Worm (Caenorhabditis elegans): ENCODE data around the gene Y54E2A.9.

The Y54E2A.9 gene

ce11 chrII:14811472-14811871 lies 25.7 kb upstream of the Y54E2A.9 start:
- peak; percentile 53 for TF ChIP-seq blmp-1 (tag; optimal IDR thresholded peaks at IDR 0.05; ENCODE audit: insufficient read depth)
- peak; percentile 19 for TF ChIP-seq crh-2 (tag; optimal IDR thresholded peaks at IDR 0.05)
- no peak for TF ChIP-seq ceh-82 (tag; optimal IDR thresholded peaks at IDR 0.05)
- TF ChIP-seq sma-9 (GFP tag; optimal IDR thresholded peaks at IDR 0.05) = peak; percentile 69
- TF ChIP-seq sma-9 (tag; optimal IDR thresholded peaks at IDR 0.05) = no peak
- no peak for TF ChIP-seq R02D3.7 (tag; optimal IDR thresholded peaks at IDR 0.05)
- no peak for TF ChIP-seq peb-1 (tag; optimal IDR thresholded peaks at IDR 0.05)
- no peak for TF ChIP-seq Y55F3AM.14 (GFP tag; optimal IDR thresholded peaks at IDR 0.05)
- no peak for TF ChIP-seq elt-3 (tag; optimal IDR thresholded peaks at IDR 0.05)
- TF ChIP-seq F13H6.1 (tag; optimal IDR thresholded peaks at IDR 0.05) = peak; percentile 63
- peak; percentile 78 for TF ChIP-seq fos-1 (tag; optimal IDR thresholded peaks at IDR 0.05)
- no peak for TF ChIP-seq ama-1 (optimal IDR thresholded peaks at IDR 0.05)
- TF ChIP-seq snpc-4 (tag; optimal IDR thresholded peaks at IDR 0.05) = peak; percentile 43

DNA sequence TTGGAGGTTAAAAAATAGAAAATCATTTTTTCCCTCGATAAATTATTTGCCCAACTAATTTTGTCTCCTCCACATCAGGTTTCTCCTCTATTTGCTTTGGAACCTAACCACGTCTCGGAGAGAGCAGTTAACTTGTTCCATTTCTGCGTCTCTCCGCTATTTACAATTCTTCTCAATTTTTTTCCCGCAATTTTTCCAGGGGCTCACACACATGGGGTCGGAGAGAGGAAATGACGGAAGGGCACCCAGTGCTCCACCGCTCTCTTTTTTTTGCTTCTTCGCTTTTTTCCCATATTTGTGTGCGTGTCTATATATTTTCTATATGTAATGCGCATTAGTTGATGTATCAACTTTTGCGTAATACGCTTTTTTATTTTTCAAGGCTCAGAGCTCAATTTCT lies 24.8 kb upstream of the Y54E2A.9 start:
- TF ChIP-seq ZK546.5 (tag; optimal IDR thresholded peaks at IDR 0.05) (no peak), sma-9 (GFP tag; optimal IDR thresholded peaks at IDR 0.05) (peak; percentile 5), sma-9 (tag; optimal IDR thresholded peaks at IDR 0.05) (no peak), F13H6.1 (tag; optimal IDR thresholded peaks at IDR 0.05) (peak; percentile 44), dmd-4 (tag; optimal IDR thresholded peaks at IDR 0.05) (no peak), snpc-4 (tag; optimal IDR thresholded peaks at IDR 0.05) (peak; percentile 66), lin-13 (GFP tag; optimal IDR thresholded peaks at IDR 0.05) (peak; percentile 11), C34F6.9 (tag; optimal IDR thresholded peaks at IDR 0.05) (peak; percentile 51), nhr-129 (tag; optimal IDR thresholded peaks at IDR 0.05) (peak; percentile 30), ceh-16 (tag; optimal IDR thresholded peaks at IDR 0.05) (no peak), fos-1 (tag; optimal IDR thresholded peaks at IDR 0.05) (no peak), unc-55 (GFP tag; optimal IDR thresholded peaks at IDR 0.05) (peak; percentile 15), R02D3.7 (tag; optimal IDR thresholded peaks at IDR 0.05) (no peak), lsy-2 (tag; optimal IDR thresholded peaks at IDR 0.05) (peak in 1 of 2 experiments; percentile 24)

ce11 chrII:14808686-14809085 lies 22.9 kb upstream of the Y54E2A.9 start, which contains the start of gene W01D2.6:
TSS of gene W01D2.6 (plus strand) at chrII:14808986.
- no peak for TF ChIP-seq nhr-23 (tag; optimal IDR thresholded peaks at IDR 0.05)
- no peak for TF ChIP-seq skn-1 (tag; optimal IDR thresholded peaks at IDR 0.05)
- TF ChIP-seq sma-3 (GFP tag; optimal IDR thresholded peaks at IDR 0.05) = no peak
- no peak for TF ChIP-seq egl-27 (tag; optimal IDR thresholded peaks at IDR 0.05)
- TF ChIP-seq lin-11 (tag; optimal IDR thresholded peaks at IDR 0.05) = no peak
- TF ChIP-seq ceh-82 (tag; optimal IDR thresholded peaks at IDR 0.05) = no peak
- no peak for TF ChIP-seq fos-1 (tag; optimal IDR thresholded peaks at IDR 0.05)
- no peak for TF ChIP-seq unc-39 (tag; optimal IDR thresholded peaks at IDR 0.05)
- TF ChIP-seq aly-2 (tag; optimal IDR thresholded peaks at IDR 0.05) = no peak
- no peak for TF ChIP-seq zag-1 (tag; optimal IDR thresholded peaks at IDR 0.05)
- TF ChIP-seq nhr-11 (tag; optimal IDR thresholded peaks at IDR 0.05) = no peak
- no peak for TF ChIP-seq blmp-1 (tag; optimal IDR thresholded peaks at IDR 0.05; ENCODE audit: insufficient read depth)
- TF ChIP-seq mab-5 (tag; optimal IDR thresholded peaks at IDR 0.05) = no peak
- no peak for TF ChIP-seq ztf-1 (GFP tag; conservative IDR thresholded peaks at IDR 0.05)
- TF ChIP-seq ama-1 (optimal IDR thresholded peaks at IDR 0.05) = no peak
- TF ChIP-seq gmeb-1 (tag; optimal IDR thresholded peaks at IDR 0.05) = no peak
- TF ChIP-seq nhr-129 (tag; optimal IDR thresholded peaks at IDR 0.05) = no peak
- no peak for TF ChIP-seq nhr-21 (tag; optimal IDR thresholded peaks at IDR 0.05)

ce11 chrII:14805686-14806085 lies 19.9 kb upstream of the Y54E2A.9 start, which contains the start of gene srt-11:
TSS of gene srt-11 (plus strand) at chrII:14805986.
- TF ChIP-seq nhr-6 (tag; optimal IDR thresholded peaks at IDR 0.05) = no peak
- TF ChIP-seq mbf-1 (tag; optimal IDR thresholded peaks at IDR 0.05) = no peak
- TF ChIP-seq nhr-21 (tag; optimal IDR thresholded peaks at IDR 0.05) = no peak
- TF ChIP-seq mdl-1 (tag; optimal IDR thresholded peaks at IDR 0.05) = no peak
- no peak for TF ChIP-seq elt-1 (tag; optimal IDR thresholded peaks at IDR 0.05)
- TF ChIP-seq aly-2 (tag; optimal IDR thresholded peaks at IDR 0.05) = no peak
- TF ChIP-seq blmp-1 (tag; optimal IDR thresholded peaks at IDR 0.05; ENCODE audit: insufficient read depth) = no peak
- TF ChIP-seq skn-1 (tag; optimal IDR thresholded peaks at IDR 0.05) = no peak
- TF ChIP-seq zag-1 (tag; optimal IDR thresholded peaks at IDR 0.05) = no peak
- no peak for TF ChIP-seq ceh-16 (tag; optimal IDR thresholded peaks at IDR 0.05)
- no peak for TF ChIP-seq F13H6.1 (tag; optimal IDR thresholded peaks at IDR 0.05)
- TF ChIP-seq ztf-4 (tag; optimal IDR thresholded peaks at IDR 0.05) = no peak

Measured in whole organism, L2 larva.